Fruit fly (Drosophila melanogaster): ENCODE data around the gene mnb.

DNA sequence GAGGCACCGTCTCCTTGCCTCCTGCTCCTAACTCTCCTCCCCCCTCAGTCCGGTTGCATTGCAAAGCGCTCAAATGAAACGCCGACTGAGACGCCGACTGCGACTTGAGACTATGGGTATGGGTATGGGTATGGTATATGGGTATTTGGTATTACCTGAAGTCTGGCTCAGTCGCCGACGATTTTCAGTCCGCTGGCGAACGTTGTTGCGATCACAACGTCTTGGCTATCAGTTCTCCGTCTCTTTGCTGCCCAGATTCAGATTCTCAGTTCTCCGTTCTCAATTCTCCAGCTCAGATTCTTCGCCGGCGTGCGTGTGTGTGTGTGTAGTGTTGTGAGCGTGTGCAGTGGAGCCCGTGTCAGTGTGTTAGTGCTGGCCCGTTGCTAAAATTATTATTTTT is 56.4 kb downstream of the mnb start, which contains the start of gene CG6398:
- no peak for TF ChIP-seq Hr78 (GFP tag; optimal IDR thresholded peaks at IDR 0.05)
- no peak for TF ChIP-seq fru (GFP tag; optimal IDR thresholded peaks at IDR 0.05)
- TF ChIP-seq usp (GFP tag; optimal IDR thresholded peaks at IDR 0.05), result no peak
- no peak for TF ChIP-seq brk (GFP tag; optimal IDR thresholded peaks at IDR 0.05)
- no peak for TF ChIP-seq sage (GFP tag; optimal IDR thresholded peaks at IDR 0.05)
